Worm (Caenorhabditis elegans) whole organism, young adult: ENCODE data around the gene F43D2.7.

Experiments used
- F33H1.4 ChIP-seq: fragments of 200-800 bp; sonication (Bioruptor generic); IDR thresholded peaks from 2 replicates; pipeline ENCODE4 v1.3.6; 2022; ENCODE audit warnings: missing genetic modification reagents, missing genetic modification characterization, missing compliant biosample characterization
- F37B4.10 ChIP-seq: fragments of 200-800 bp; sonication (Bioruptor generic); IDR thresholded peaks from 2 replicates; pipeline ENCODE4 v1.3.6; 2022; ENCODE audit warnings: missing genetic modification characterization, missing compliant biosample characterization
- F57A8.1 ChIP-seq: fragments of 200-800 bp; sonication (Bioruptor generic); optimal IDR thresholded peaks from 2 replicates; lab custom pipeline; 2018; ENCODE audit warnings: mild to moderate bottlenecking, missing genetic modification characterization, moderate library complexity, missing compliant biosample characterization
- K11D2.4 ChIP-seq: fragments of 200-800 bp; sonication (Bioruptor generic); IDR thresholded peaks from 2 replicates; pipeline ENCODE4 v1.3.6; 2022; ENCODE audit warnings: missing genetic modification reagents, missing genetic modification characterization, missing compliant biosample characterization
- T07F8.4 ChIP-seq: sonication (generic microtip); optimal IDR thresholded peaks from 2 replicates; lab custom pipeline; 2016; ENCODE audit warnings: mild to moderate bottlenecking, missing genetic modification characterization, moderate library complexity, missing compliant biosample characterization
- T26A5.8 ChIP-seq: sonication (generic microtip); optimal IDR thresholded peaks from 2 replicates; lab custom pipeline; 2016; ENCODE audit warnings: missing genetic modification characterization, missing compliant biosample characterization
- Y53G8AR.9 ChIP-seq: fragments of 200-800 bp; sonication (Bioruptor generic); conservative IDR thresholded peaks from 2 replicates; pipeline ENCODE4 v1.3.6; 2022; ENCODE audit warnings: missing genetic modification reagents, missing genetic modification characterization, missing compliant biosample characterization
- Y56A3A.18 ChIP-seq: fragments of 200-800 bp; sonication (Bioruptor generic); IDR thresholded peaks from 2 replicates; pipeline ENCODE4 v1.3.6; 2022; ENCODE audit warnings: missing genetic modification reagents, missing genetic modification characterization, missing compliant biosample characterization
- Y95B8A.8 ChIP-seq: fragments of 200-800 bp; sonication (Bioruptor generic); IDR thresholded peaks from 2 replicates; pipeline ENCODE4 v1.3.6; 2022; ENCODE audit warnings: missing genetic modification reagents, missing genetic modification characterization, missing compliant biosample characterization
- ZK185.1 ChIP-seq: sonication (generic microtip); optimal IDR thresholded peaks from 2 replicates; lab custom pipeline; 2016; ENCODE audit warnings: mild to moderate bottlenecking, missing genetic modification characterization, missing compliant biosample characterization; ENCODE audit not compliant: poor library complexity, severe bottlenecking
- akir-1 ChIP-seq: fragments of 200-800 bp; sonication (Bioruptor generic); optimal IDR thresholded peaks from 2 replicates; lab custom pipeline; 2018; ENCODE audit warnings: mild to moderate bottlenecking, missing genetic modification characterization, moderate library complexity, missing compliant biosample characterization
- ccch-3 ChIP-seq: fragments of 200-800 bp; sonication (Bioruptor generic); optimal IDR thresholded peaks from 2 replicates; lab custom pipeline; 2018; ENCODE audit warnings: mild to moderate bottlenecking, missing genetic modification characterization, missing compliant biosample characterization
- cebp-1 ChIP-seq, 2 experiments: fragments of 200-800 bp in 1 of 2; sonication (Bioruptor generic) in 1 of 2; sonication (generic microtip) in 1 of 2; IDR thresholded peaks in 1 of 2; optimal IDR thresholded peaks in 1 of 2; 2 replicates each; pipeline versions ENCODE4 v1.3.6 to Lab custom; 2017 to 2022; ENCODE audit warnings: missing compliant biosample characterization in 2 of 2, missing genetic modification characterization in 2 of 2, mild to moderate bottlenecking in 1 of 2, missing genetic modification reagents in 1 of 2, moderate library complexity in 1 of 2
- cebp-2 ChIP-seq: fragments of 200-800 bp; sonication (Bioruptor generic); IDR thresholded peaks from 2 replicates; pipeline ENCODE4 v1.3.6; 2022; ENCODE audit warnings: missing genetic modification characterization, missing compliant biosample characterization
- die-1 ChIP-seq: sonication (generic microtip); optimal IDR thresholded peaks from 2 replicates; lab custom pipeline; 2016; ENCODE audit warnings: missing genotype, mild to moderate bottlenecking, missing genetic modification characterization, missing compliant biosample characterization
- egl-44 ChIP-seq: fragments of 200-800 bp; sonication (Bioruptor generic); IDR thresholded peaks from 2 replicates; pipeline ENCODE4 v1.3.6; 2022; ENCODE audit warnings: missing genetic modification reagents, missing genetic modification characterization, missing compliant biosample characterization
- ekl-4 ChIP-seq: fragments of 200-800 bp; sonication (Bioruptor generic); IDR thresholded peaks from 2 replicates; pipeline ENCODE4 v1.3.6; 2022; ENCODE audit warnings: missing genetic modification reagents, missing genetic modification characterization, missing compliant biosample characterization
- hmg-1.2 ChIP-seq: fragments of 200-800 bp; sonication (Bioruptor generic); IDR thresholded peaks from 2 replicates; pipeline ENCODE4 v1.3.6; 2022; ENCODE audit warnings: missing genetic modification reagents, missing genetic modification characterization, missing compliant biosample characterization
- hmg-20 ChIP-seq: fragments of 200-800 bp; sonication (Bioruptor generic); IDR thresholded peaks from 2 replicates; pipeline ENCODE4 v1.3.6; 2022; ENCODE audit warnings: missing genetic modification reagents, missing genetic modification characterization, missing compliant biosample characterization
- hrde-1 ChIP-seq: sonication (generic microtip); optimal IDR thresholded peaks from 2 replicates; lab custom pipeline; 2016; ENCODE audit warnings: missing genetic modification characterization, mild to moderate bottlenecking, missing compliant biosample characterization, moderate library complexity, missing genotype, missing genetic modification reagents, borderline replicate concordance
- let-607 ChIP-seq, 2 experiments: fragments of 200-800 bp in 1 of 2; sonication (Bioruptor generic) in 1 of 2; sonication (generic microtip) in 1 of 2; optimal IDR thresholded peaks; 2 replicates each; lab custom pipeline; 2016 to 2018; ENCODE audit warnings: mild to moderate bottlenecking in 2 of 2, missing compliant biosample characterization in 2 of 2, missing genetic modification characterization in 2 of 2, moderate library complexity in 2 of 2, missing genotype in 1 of 2
- lin-26 ChIP-seq: fragments of 200-800 bp; sonication (Bioruptor generic); IDR thresholded peaks from 2 replicates; pipeline ENCODE4 v1.3.6; 2022; ENCODE audit warnings: missing genetic modification reagents, missing genetic modification characterization, missing compliant biosample characterization
- nfya-1 ChIP-seq: sonication (generic microtip); optimal IDR thresholded peaks from 2 replicates; lab custom pipeline; 2017; ENCODE audit warnings: antibody characterized with exemption, missing compliant biosample characterization, missing genetic modification characterization, borderline replicate concordance; ENCODE audit not compliant: insufficient read depth
- nfyb-1 ChIP-seq: fragments of 200-800 bp; sonication (Bioruptor generic); IDR thresholded peaks from 2 replicates; pipeline ENCODE4 v1.3.6; 2022; ENCODE audit warnings: missing genetic modification reagents, missing genetic modification characterization, missing compliant biosample characterization
- nhr-120 ChIP-seq: fragments of 200-800 bp; sonication (Bioruptor generic); IDR thresholded peaks from 2 replicates; pipeline ENCODE4 v1.3.6; 2022; ENCODE audit warnings: missing genetic modification characterization, missing compliant biosample characterization
- nhr-27 ChIP-seq: fragments of 200-800 bp; sonication (Bioruptor generic); optimal IDR thresholded peaks from 2 replicates; lab custom pipeline; 2018; ENCODE audit warnings: mild to moderate bottlenecking, missing genetic modification characterization, moderate library complexity, missing compliant biosample characterization
- pha-4 ChIP-seq: fragments of 150-350 bp; sonication (generic microtip); optimal IDR thresholded peaks from 2 replicates; lab custom pipeline; 2014; ENCODE audit warnings: missing biosample characterization, missing genetic modification reagents, missing genetic modification characterization
- rec-8 ChIP-seq, 2 experiments: sonication (generic microtip); optimal IDR thresholded peaks; 2 replicates each; lab custom pipeline; 2016; ENCODE audit warnings: mild to moderate bottlenecking in 2 of 2, missing genetic modification characterization in 2 of 2, missing genetic modification reagents in 2 of 2, missing genotype in 2 of 2, missing biosample characterization in 1 of 2, missing compliant biosample characterization in 1 of 2, moderate library complexity in 1 of 2
- sdz-38 ChIP-seq: sonication (generic microtip); optimal IDR thresholded peaks from 2 replicates; lab custom pipeline; 2016; ENCODE audit warnings: missing genotype, missing genetic modification characterization, missing compliant biosample characterization
- sea-2 ChIP-seq: fragments of 200-800 bp; sonication (Bioruptor generic); IDR thresholded peaks from 2 replicates; pipeline ENCODE4 v1.3.6; 2022; ENCODE audit warnings: missing genetic modification characterization, missing compliant biosample characterization
- snpc-1.3 ChIP-seq: sonication (generic microtip); optimal IDR thresholded peaks from 2 replicates; lab custom pipeline; 2017; ENCODE audit warnings: missing genetic modification characterization, mild to moderate bottlenecking, missing compliant biosample characterization, antibody characterized with exemption, moderate library complexity, missing genotype, missing genetic modification reagents; ENCODE audit not compliant: insufficient read depth
- zfh-2 ChIP-seq: fragments of 200-800 bp; sonication (Bioruptor generic); conservative IDR thresholded peaks from 2 replicates; pipeline ENCODE4 v1.3.6; 2022; ENCODE audit warnings: missing genetic modification reagents, missing genetic modification characterization, missing compliant biosample characterization
- ztf-28 ChIP-seq: fragments of 200-800 bp; sonication (Bioruptor generic); IDR thresholded peaks from 2 replicates; pipeline ENCODE4 v1.3.6; 2022; ENCODE audit warnings: missing genetic modification reagents, missing genetic modification characterization, missing compliant biosample characterization

The F43D2.7 gene

DNA sequence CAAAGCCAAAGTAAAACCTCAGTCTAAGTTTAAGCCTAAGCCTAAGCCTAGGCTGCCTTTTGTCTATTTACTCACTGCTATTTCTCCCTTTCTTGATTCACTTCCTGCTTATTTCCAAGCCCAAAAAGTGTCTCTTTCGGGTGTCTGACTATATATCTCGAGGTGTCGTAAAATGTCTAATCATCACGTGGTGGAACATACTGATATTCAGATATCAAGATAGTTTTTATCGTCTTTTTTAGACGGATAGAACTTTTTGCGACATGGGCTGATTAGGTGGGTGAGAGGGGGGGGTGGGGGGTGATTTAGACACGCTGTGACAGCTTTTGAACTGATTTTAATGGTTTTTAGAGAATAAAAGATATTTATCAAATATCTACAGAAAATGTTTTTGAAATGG lies 17.0 kb upstream of the F43D2.7 start:
- no peak for TF ChIP-seq nhr-120 (GFP tag; lab: Robert Waterston, UW)
- peak; percentile 16; the same call in 1 of the 2 replicates for TF ChIP-seq lin-26 (GFP tag; lab: Robert Waterston, UW)

- TF ChIP-seq let-607 (tag; optimal IDR thresholded peaks at IDR 0.05; lab: Kevin White, UChicago) = no peak
- no peak for TF ChIP-seq lin-26 (GFP tag; lab: Robert Waterston, UW)
- TF ChIP-seq nfyb-1 = no peak
- no peak for TF ChIP-seq ekl-4 (GFP tag; lab: Robert Waterston, UW)
- TF ChIP-seq snpc-1.3 (tag; lab: Kevin White, UChicago) = no peak
- TF ChIP-seq K11D2.4 = no peak
- TF ChIP-seq Y95B8A.8 = no peak
- TF ChIP-seq pha-4 (tag; lab: Kevin White, UChicago) = no peak
- no peak for TF ChIP-seq Y56A3A.18 (GFP tag; lab: Robert Waterston, UW)
- no peak for TF ChIP-seq akir-1 (GFP tag; lab: Kevin White, UChicago)
- TF ChIP-seq hrde-1 (tag; lab: Kevin White, UChicago) = no peak
- TF ChIP-seq, all 124 proteins: peak for 0
Observed at ce11 chrV:14655689-14656088, 15.7 kb upstream of the F43D2.7 start.

DNA sequence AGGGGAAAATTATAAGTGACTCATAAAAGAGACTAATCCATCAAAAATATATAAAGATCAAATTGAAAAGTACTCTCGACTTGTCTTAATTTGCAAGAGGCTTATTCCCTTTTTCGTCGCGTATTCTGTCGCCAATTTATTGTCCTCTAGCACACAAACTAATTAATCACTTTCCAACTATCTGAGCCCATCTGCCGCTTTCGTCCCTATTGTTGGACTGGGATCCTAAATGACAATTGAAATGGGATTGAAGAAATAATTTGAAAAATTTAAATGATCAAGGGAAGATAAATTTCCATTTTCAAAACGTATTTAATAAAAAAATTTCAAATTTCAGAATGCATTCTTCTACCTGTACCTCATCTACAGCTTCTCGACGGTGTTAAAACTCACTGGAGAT lies 10.7 kb upstream of the F43D2.7 start:
- TF ChIP-seq rec-8 (tag; optimal IDR thresholded peaks at IDR 0.05; lab: Kevin White, UChicago) (no peak), hmg-1.2 (no peak), hmg-20 (GFP tag; lab: Robert Waterston, UW) (no peak), zfh-2 (GFP tag; lab: Robert Waterston, UW) (no peak), sdz-38 (tag; lab: Kevin White, UChicago) (no peak), cebp-2 (GFP tag; lab: Robert Waterston, UW) (no peak), Y53G8AR.9 (GFP tag; lab: Robert Waterston, UW) (no peak), ztf-28 (GFP tag; lab: Robert Waterston, UW) (no peak), F33H1.4 (no peak), nhr-27 (tag; lab: Kevin White, UChicago) (no peak), nfya-1 (tag; lab: Kevin White, UChicago) (no peak), sea-2 (GFP tag; lab: Robert Waterston, UW) (no peak), F37B4.10 (GFP tag; lab: Robert Waterston, UW) (no peak), F57A8.1 (no peak), egl-44 (GFP tag; lab: Robert Waterston, UW) (no peak), T07F8.4 (no peak), ccch-3 (no peak), T26A5.8 (tag; lab: Kevin White, UChicago) (no peak), ZK185.1 (tag; lab: Kevin White, UChicago) (no peak)
- TF ChIP-seq, all 124 proteins: peak for 0

- no peak for TF ChIP-seq cebp-1 (GFP tag; IDR thresholded peaks at IDR 0.05; lab: Robert Waterston, UW)
- peak; percentile 19 for TF ChIP-seq cebp-1 (tag; optimal IDR thresholded peaks at IDR 0.05; lab: Kevin White, UChicago)
- TF ChIP-seq die-1 (tag; lab: Kevin White, UChicago) = no peak
Observed at ce11 chrV:14649929-14650328, 10.0 kb upstream of the F43D2.7 start.
